Worm (Caenorhabditis elegans): ENCODE data around the gene K09E2.3.

DNA sequence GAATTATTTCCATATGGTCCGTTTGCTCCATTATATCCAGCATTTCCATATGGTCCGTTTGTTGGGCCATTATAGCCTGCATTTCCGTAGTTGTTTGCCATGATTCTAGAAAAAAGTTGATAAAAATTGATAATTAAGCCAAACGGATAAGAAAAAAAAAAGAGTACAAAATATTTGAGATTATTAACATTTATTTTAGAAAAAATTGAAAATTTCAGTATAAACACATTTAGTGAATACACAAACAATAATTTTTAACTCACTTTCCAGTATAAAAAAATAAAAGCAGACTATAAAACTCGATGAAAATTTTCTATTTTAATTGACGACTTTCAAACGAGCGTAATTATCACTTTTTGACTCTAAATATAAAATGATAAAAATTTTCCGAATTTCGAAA, 47.8 kb downstream of the K09E2.3 start, which contains the start of gene F53A9.9:
- TF ChIP-seq lin-13 (tag; optimal IDR thresholded peaks at IDR 0.05) (no peak), mab-5 (tag; optimal IDR thresholded peaks at IDR 0.05) (no peak), mep-1 (tag; optimal IDR thresholded peaks at IDR 0.05) (no peak), nhr-12 (tag; optimal IDR thresholded peaks at IDR 0.05) (no peak), unc-62 (GFP tag; optimal IDR thresholded peaks at IDR 0.05) (no peak), bed-3 (GFP tag; optimal IDR thresholded peaks at IDR 0.05) (no peak), lsy-2 (tag; optimal IDR thresholded peaks at IDR 0.05) (no peak), M03D4.4 (tag; optimal IDR thresholded peaks at IDR 0.05) (no peak)

Data from whole organism, mixed stage, embryonic.